Fruit fly (Drosophila melanogaster) whole organism, embryonic: ENCODE results near the gene dia.

Experiments used
- CG10543 ChIP-seq: fragments of 200-800 bp; sonication (Bioruptor generic); optimal IDR thresholded peaks from 3 replicates; lab custom pipeline; 2017; ENCODE audit warnings: missing biosample characterization, mild to moderate bottlenecking, missing genetic modification characterization, moderate library complexity
- CG10565 ChIP-seq: fragments of 200-800 bp; sonication (Bioruptor generic); optimal IDR thresholded peaks from 3 replicates; lab custom pipeline; 2016; ENCODE audit warnings: missing biosample characterization, mild to moderate bottlenecking, missing genetic modification characterization
- CG12155 ChIP-seq: fragments of 200-800 bp; sonication (Bioruptor generic); optimal IDR thresholded peaks from 3 replicates; lab custom pipeline; 2016; ENCODE audit warnings: missing biosample characterization, missing genetic modification characterization
- CG1233 ChIP-seq: fragments of 200-800 bp; sonication (Bioruptor generic); optimal IDR thresholded peaks from 4 replicates; lab custom pipeline; 2018; ENCODE audit warnings: missing biosample characterization, mild to moderate bottlenecking, missing genetic modification characterization
- CG12942 ChIP-seq: fragments of 200-800 bp; sonication (Bioruptor generic); optimal IDR thresholded peaks from 3 replicates; lab custom pipeline; 2016; ENCODE audit warnings: missing biosample characterization, missing genetic modification characterization
- CG13894 ChIP-seq: fragments of 200-800 bp; sonication (Bioruptor generic); optimal IDR thresholded peaks from 3 replicates; lab custom pipeline; 2018; ENCODE audit warnings: missing biosample characterization, mild to moderate bottlenecking, missing genetic modification characterization, moderate library complexity
- CG17186 ChIP-seq: fragments of 200-800 bp; sonication (Bioruptor generic); optimal IDR thresholded peaks from 3 replicates; lab custom pipeline; 2017; ENCODE audit warnings: missing biosample characterization, missing genetic modification reagents, missing genetic modification characterization
- CG18599 ChIP-seq: fragments of 200-800 bp; sonication (Bioruptor generic); optimal IDR thresholded peaks from 3 replicates; lab custom pipeline; 2017; ENCODE audit warnings: missing biosample characterization, missing genetic modification characterization, mild to moderate bottlenecking, moderate library complexity, missing genetic modification reagents
- CG2129 ChIP-seq: fragments of 200-800 bp; sonication (Bioruptor generic); IDR thresholded peaks from 2 replicates; pipeline ENCODE4 v1.3.6; 2022; ENCODE audit warnings: missing biosample characterization, missing genetic modification characterization; ENCODE audit not compliant: partially characterized antibody
- CG4820 ChIP-seq: fragments of 200-800 bp; sonication (Bioruptor generic); optimal IDR thresholded peaks from 3 replicates; lab custom pipeline; 2016; ENCODE audit warnings: missing biosample characterization, missing genetic modification characterization
- CG6791 ChIP-seq: fragments of 200-800 bp; sonication (Bioruptor generic); IDR thresholded peaks from 3 replicates; pipeline ENCODE4 v1.3.6; 2022; ENCODE audit warnings: missing biosample characterization, missing genetic modification characterization; ENCODE audit not compliant: partially characterized antibody
- CG8359 ChIP-seq: fragments of 200-800 bp; sonication (Bioruptor generic); optimal IDR thresholded peaks from 2 replicates; lab custom pipeline; 2017; ENCODE audit warnings: missing biosample characterization, mild to moderate bottlenecking, missing genetic modification characterization, borderline replicate concordance
- CG9609 ChIP-seq: fragments of 200-800 bp; sonication (Bioruptor generic); optimal IDR thresholded peaks from 3 replicates; lab custom pipeline; 2016; ENCODE audit warnings: missing biosample characterization, missing genetic modification characterization
- Chrac-16 ChIP-seq: fragments of 200-800 bp; sonication (Bioruptor generic); optimal IDR thresholded peaks from 3 replicates; lab custom pipeline; 2016; ENCODE audit warnings: missing biosample characterization, missing genetic modification characterization
- CoRest ChIP-seq: fragments of 200-800 bp; sonication (Bioruptor generic); optimal IDR thresholded peaks from 3 replicates; lab custom pipeline; 2018; ENCODE audit warnings: missing biosample characterization, mild to moderate bottlenecking, missing genetic modification characterization, moderate library complexity
- D19B ChIP-seq: fragments of 200-800 bp; sonication (Bioruptor generic); optimal IDR thresholded peaks from 2 replicates; lab custom pipeline; 2017; ENCODE audit warnings: missing biosample characterization, mild to moderate bottlenecking, missing genetic modification characterization
- Dfd ChIP-seq, 2 experiments: fragments of >200 bp; optimal IDR thresholded peaks; 2 replicates each; lab custom pipeline; 2017; ENCODE audit warnings: missing biosample characterization in 2 of 2, missing genetic modification characterization in 2 of 2
- Dip2 ChIP-seq: fragments of 200-800 bp; sonication (Bioruptor generic); IDR thresholded peaks from 2 replicates; pipeline ENCODE4 v1.3.6; 2022; ENCODE audit warnings: missing biosample characterization, missing genetic modification characterization
- Doc3 ChIP-seq: fragments of 200-800 bp; sonication (Bioruptor generic); IDR thresholded peaks from 3 replicates; pipeline ENCODE4 v1.3.6; 2022; ENCODE audit warnings: missing biosample characterization, missing genetic modification characterization; ENCODE audit not compliant: partially characterized antibody
- Fer3 ChIP-seq: fragments of 200-800 bp; sonication (Bioruptor generic); optimal IDR thresholded peaks from 2 replicates; lab custom pipeline; 2018; ENCODE audit warnings: missing biosample characterization, mild to moderate bottlenecking, missing genetic modification characterization, moderate library complexity
- Gug ChIP-seq: fragments of 200-800 bp; sonication (Bioruptor generic); IDR thresholded peaks from 4 replicates; pipeline ENCODE4 v1.3.6; 2022; ENCODE audit warnings: missing biosample characterization, missing genetic modification characterization
- Myb ChIP-seq: fragments of 200-800 bp; sonication (Bioruptor generic); optimal IDR thresholded peaks from 2 replicates; lab custom pipeline; 2016; ENCODE audit warnings: missing biosample characterization, missing genetic modification characterization
- NC2β ChIP-seq: fragments of 200-800 bp; sonication (Bioruptor generic); optimal IDR thresholded peaks from 2 replicates; lab custom pipeline; 2016; ENCODE audit warnings: missing biosample characterization, missing genetic modification characterization
- Nf-YC ChIP-seq: fragments of 200-800 bp; optimal IDR thresholded peaks from 3 replicates; lab custom pipeline; 2019; ENCODE audit warnings: missing biosample characterization, mild to moderate bottlenecking, missing genetic modification characterization, moderate library complexity
- Oli ChIP-seq: fragments of 200-800 bp; sonication (Bioruptor generic); optimal IDR thresholded peaks from 2 replicates; lab custom pipeline; 2018; ENCODE audit warnings: missing biosample characterization, mild to moderate bottlenecking, missing genetic modification characterization, moderate library complexity
- Pdp1 ChIP-seq, 2 experiments: fragments of 200-800 bp; sonication (Bioruptor generic); optimal IDR thresholded peaks; 3 replicates each; lab custom pipeline; 2016; ENCODE audit warnings: missing biosample characterization in 2 of 2, missing genetic modification characterization in 2 of 2, mild to moderate bottlenecking in 1 of 2, moderate library complexity in 1 of 2
- Sox102F ChIP-seq: fragments of 200-800 bp; sonication (Bioruptor generic); optimal IDR thresholded peaks from 2 replicates; lab custom pipeline; 2018; ENCODE audit warnings: missing biosample characterization, mild to moderate bottlenecking, missing genetic modification characterization, moderate library complexity
- TFAM ChIP-seq: fragments of 200-800 bp; sonication (Bioruptor generic); optimal IDR thresholded peaks from 2 replicates; lab custom pipeline; 2017; ENCODE audit warnings: missing biosample characterization, missing genetic modification characterization, inconsistent platforms
- Trl ChIP-seq, 3 experiments: fragments of >200 bp in 2 of 3; fragments of 200-800 bp in 1 of 3; sonication (Bioruptor generic) in 1 of 3; optimal IDR thresholded peaks; 2 replicates in 1 of 3; 3 replicates in 2 of 3; lab custom pipeline; 2016 to 2017; ENCODE audit warnings: missing biosample characterization in 1 of 3, missing genetic modification characterization in 1 of 3
- abd-A ChIP-seq: fragments of 200-800 bp; sonication (Bioruptor generic); optimal IDR thresholded peaks from 3 replicates; lab custom pipeline; 2019; ENCODE audit warnings: missing biosample characterization, mild to moderate bottlenecking, missing genetic modification characterization, moderate library complexity
- ase ChIP-seq: fragments of 200-800 bp; sonication (Bioruptor generic); IDR thresholded peaks from 3 replicates; pipeline ENCODE4 v1.3.6; 2022; ENCODE audit warnings: missing biosample characterization, missing genetic modification characterization
- chinmo ChIP-seq: fragments of 200-800 bp; sonication (Bioruptor generic); IDR thresholded peaks from 4 replicates; pipeline ENCODE4 v1.3.6; 2022; ENCODE audit warnings: missing biosample characterization, missing genetic modification characterization; ENCODE audit not compliant: partially characterized antibody
- disco-r ChIP-seq: fragments of 200-800 bp; sonication (Bioruptor generic); optimal IDR thresholded peaks from 2 replicates; lab custom pipeline; 2016; ENCODE audit warnings: missing biosample characterization, missing genetic modification characterization
- fd102C ChIP-seq: fragments of 200-800 bp; sonication (Bioruptor generic); optimal IDR thresholded peaks from 2 replicates; lab custom pipeline; 2018; ENCODE audit warnings: missing biosample characterization, mild to moderate bottlenecking, missing genetic modification characterization, moderate library complexity
- fru ChIP-seq: fragments of >200 bp; optimal IDR thresholded peaks from 2 replicates; lab custom pipeline; 2017
- hbn ChIP-seq: fragments of 200-800 bp; sonication (Bioruptor generic); IDR thresholded peaks from 2 replicates; pipeline ENCODE4 v1.3.6; 2022; ENCODE audit warnings: missing biosample characterization, missing genetic modification characterization; ENCODE audit not compliant: partially characterized antibody
- inv ChIP-seq: fragments of 200-800 bp; sonication (Bioruptor generic); IDR thresholded peaks from 2 replicates; pipeline ENCODE4 v1.3.6; 2022; ENCODE audit warnings: missing biosample characterization, missing genetic modification characterization; ENCODE audit not compliant: partially characterized antibody
- kay ChIP-seq: fragments of 200-800 bp; sonication (Bioruptor generic); optimal IDR thresholded peaks from 2 replicates; lab custom pipeline; 2016; ENCODE audit warnings: missing biosample characterization, missing genetic modification characterization
- lilli ChIP-seq: fragments of 200-800 bp; sonication (Bioruptor generic); optimal IDR thresholded peaks from 3 replicates; lab custom pipeline; 2016; ENCODE audit warnings: missing biosample characterization, missing genetic modification characterization
- lmd ChIP-seq: fragments of 200-800 bp; sonication (Bioruptor generic); IDR thresholded peaks from 2 replicates; pipeline ENCODE4 v1.3.6; 2022; ENCODE audit warnings: missing biosample characterization, missing genetic modification characterization
- psq ChIP-seq: fragments of 200-800 bp; sonication (Bioruptor generic); optimal IDR thresholded peaks from 2 replicates; lab custom pipeline; 2017; ENCODE audit warnings: missing biosample characterization, missing genetic modification characterization
- ro ChIP-seq: fragments of 200-800 bp; sonication (Bioruptor generic); IDR thresholded peaks from 2 replicates; pipeline ENCODE4 v1.3.6; 2022; ENCODE audit warnings: missing biosample characterization, missing genetic modification characterization
- seq ChIP-seq: fragments of 200-800 bp; sonication (Bioruptor generic); IDR thresholded peaks from 2 replicates; pipeline ENCODE4 v1.3.6; 2022; ENCODE audit warnings: missing biosample characterization, missing genetic modification characterization
- ssp ChIP-seq: fragments of 200-800 bp; sonication (Bioruptor generic); IDR thresholded peaks from 2 replicates; pipeline ENCODE4 v1.3.6; 2022; ENCODE audit warnings: missing biosample characterization, missing genetic modification characterization
- tgo ChIP-seq: fragments of 200-800 bp; sonication (Bioruptor generic); IDR thresholded peaks from 3 replicates; pipeline ENCODE4 v1.3.6; 2022; ENCODE audit warnings: missing biosample characterization, missing genetic modification characterization
- tin ChIP-seq: fragments of 200-800 bp; sonication (Bioruptor generic); optimal IDR thresholded peaks from 3 replicates; lab custom pipeline; 2016; ENCODE audit warnings: missing biosample characterization, missing genetic modification characterization
- ttk ChIP-seq: fragments of 200-800 bp; sonication (Bioruptor generic); IDR thresholded peaks from 2 replicates; pipeline ENCODE4 v2.1.2; 2022; ENCODE audit warnings: missing biosample characterization, missing genetic modification characterization

Gene dia

dm6 chr2L:20799991-20800897, 42.3 kb downstream of the dia start (continued):
- TF ChIP-seq CG17186: no peak
- no peak for TF ChIP-seq CG6791 (GFP tag; lab: Robert Waterston, UW)
- TF ChIP-seq Chrac-16 (GFP tag; lab: Kevin White, UChicago): peak; percentile 79
- TF ChIP-seq abd-A (tag; lab: Kevin White, UChicago): peak; percentile 97
- TF ChIP-seq Fer3 (tag; lab: Kevin White, UChicago): peak; percentile 82
- peak; percentile 94 for TF ChIP-seq CG13894
- TF ChIP-seq lmd: peak; percentile 79
- peak; percentile 44 for TF ChIP-seq CG4820 (GFP tag; lab: Kevin White, UChicago)
- TF ChIP-seq CoRest: peak; percentile 68
- TF ChIP-seq kay (GFP tag; lab: Kevin White, UChicago): peak; percentile 38
- peak; percentile 59; the same call in 1 of the 2 replicates for TF ChIP-seq ttk
- peak; percentile 78 for TF ChIP-seq CG12155 (GFP tag; lab: Kevin White, UChicago)
- peak; percentile 62 for TF ChIP-seq CG9609 (GFP tag; lab: Kevin White, UChicago)
- peak; percentile 70; the same call in 1 of the 4 replicates for TF ChIP-seq chinmo (GFP tag; lab: Robert Waterston, UW)
- TF ChIP-seq Trl (optimal IDR thresholded peaks at IDR 0.05; lab: Kevin White, UChicago): peak; percentile 3 to 4
- peak; percentile 82 for TF ChIP-seq Trl (GFP tag; optimal IDR thresholded peaks at IDR 0.05; lab: Kevin White, UChicago)
- peak; percentile 68 for TF ChIP-seq tin (GFP tag; lab: Kevin White, UChicago)
- TF ChIP-seq Gug (GFP tag; lab: Robert Waterston, UW): peak; percentile 63; the same call in 3 of the 4 replicates
- TF ChIP-seq hbn: no peak
- no peak for TF ChIP-seq Dip2 (GFP tag; lab: Robert Waterston, UW)
- TF ChIP-seq NC2β (GFP tag; lab: Kevin White, UChicago): peak; percentile 63
- TF ChIP-seq psq (GFP tag; lab: Kevin White, UChicago): peak; percentile 73
- TF ChIP-seq CG1233: peak; percentile 69
- TF ChIP-seq TFAM (GFP tag; lab: Kevin White, UChicago): no peak
- TF ChIP-seq CG18599: peak; percentile 96
- peak; percentile 75 for TF ChIP-seq tgo
- TF ChIP-seq CG8359 (GFP tag; lab: Kevin White, UChicago): no peak
- peak; percentile 45 for TF ChIP-seq fd102C (GFP tag; lab: Kevin White, UChicago)
- 0 out of 2 replicates have a peak, but pooled peaks have one; percentile 30 for TF ChIP-seq ro (GFP tag; lab: Robert Waterston, UW)
- TF ChIP-seq ase (GFP tag; lab: Robert Waterston, UW): peak; percentile 47; the same call in 1 of the 3 replicates
- TF ChIP-seq Pdp1 (GFP tag; optimal IDR thresholded peaks at IDR 0.05; lab: Kevin White, UChicago): peak; percentile 72 to 83
- peak; percentile 63 for TF ChIP-seq disco-r (GFP tag; lab: Kevin White, UChicago)
- TF ChIP-seq Oli: peak; percentile 64
- no peak for TF ChIP-seq fru (lab: Kevin White, UChicago)
- TF ChIP-seq CG2129 (GFP tag; lab: Robert Waterston, UW): no peak
- TF ChIP-seq CG10565 (GFP tag; lab: Kevin White, UChicago): no peak
- TF ChIP-seq Myb (GFP tag; lab: Kevin White, UChicago): peak; percentile 69
- peak; percentile 24 for TF ChIP-seq CG12942 (GFP tag; lab: Kevin White, UChicago)
- peak; percentile 60; the same call in 1 of the 2 replicates for TF ChIP-seq seq (GFP tag; lab: Robert Waterston, UW)
- TF ChIP-seq Dfd (GFP tag; optimal IDR thresholded peaks at IDR 0.05; lab: Kevin White, UChicago): no peak
- TF ChIP-seq CG10543 (GFP tag; lab: Kevin White, UChicago): peak; percentile 69
- peak; percentile 58; the same call in 1 of the 2 replicates for TF ChIP-seq ssp
- no peak for TF ChIP-seq inv
- peak; percentile 52 for TF ChIP-seq D19B (GFP tag; lab: Kevin White, UChicago)
- peak; percentile 33 for TF ChIP-seq Nf-YC
- peak; percentile 49 for TF ChIP-seq Sox102F
- peak; percentile 87 for TF ChIP-seq lilli (GFP tag; lab: Kevin White, UChicago)
- TF ChIP-seq Doc3 (GFP tag; lab: Robert Waterston, UW): no peak
